Fruit fly (Drosophila melanogaster): ENCODE data around the gene CG14073.

The CG14073 gene

DNA sequence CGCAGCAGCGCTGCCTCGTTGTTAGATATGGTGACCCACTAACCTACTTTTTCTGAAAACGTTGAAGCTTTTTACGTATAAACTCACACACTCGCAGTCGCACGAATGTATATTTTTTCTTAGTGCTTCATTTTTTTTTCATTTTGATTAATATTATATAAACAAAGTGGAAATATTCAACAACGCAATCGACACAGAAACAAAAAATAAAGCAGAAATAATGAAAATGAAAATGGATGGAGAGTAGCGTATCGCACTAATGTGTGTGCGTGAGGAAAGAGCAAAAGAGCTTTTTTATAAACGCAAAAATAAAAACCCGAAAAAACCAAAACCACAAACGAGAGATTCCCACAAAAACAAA lies 34.4 kb downstream of the CG14073 start (continued):
- TF ChIP-seq CG3847 (GFP tag; IDR thresholded peaks at IDR 0.05) = no peak
- TF ChIP-seq ci (GFP tag; IDR thresholded peaks at IDR 0.05) = peak; percentile 73
- no peak for TF ChIP-seq CG1024 (GFP tag; IDR thresholded peaks at IDR 0.05)
- TF ChIP-seq CG12104 (GFP tag; optimal IDR thresholded peaks at IDR 0.05) = peak; percentile 12

DNA sequence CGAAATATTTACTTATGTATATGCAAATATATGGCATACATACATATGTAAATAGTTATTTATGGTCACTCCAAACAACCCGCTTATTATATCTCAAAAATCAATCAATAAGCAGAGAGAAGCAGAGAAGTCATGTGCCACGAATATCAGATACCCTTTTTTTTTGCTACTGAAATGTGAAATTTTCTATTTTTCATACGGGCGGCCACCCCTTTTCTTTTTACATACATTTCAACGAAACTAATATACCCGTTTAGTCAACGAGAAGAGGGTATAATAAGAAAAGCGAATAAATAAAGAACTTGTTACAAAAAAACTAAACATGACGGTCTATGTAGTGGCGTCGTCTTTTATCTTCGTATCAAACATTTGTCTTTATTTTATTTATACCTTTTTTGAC lies 35.9 kb downstream of the CG14073 start:
- no peak for TF ChIP-seq Lim3 (GFP tag; IDR thresholded peaks at IDR 0.05)
- peak; percentile 51; the same call in 1 of the 3 replicates for TF ChIP-seq sr (GFP tag; IDR thresholded peaks at IDR 0.05)
- TF ChIP-seq CG31388 (GFP tag; optimal IDR thresholded peaks at IDR 0.05) = no peak
- TF ChIP-seq Bteb2 (GFP tag; optimal IDR thresholded peaks at IDR 0.05) = no peak
- TF ChIP-seq her (GFP tag; optimal IDR thresholded peaks at IDR 0.05) = peak; percentile 5
- peak; percentile 27 for TF ChIP-seq salm (tag; optimal IDR thresholded peaks at IDR 0.05)
- no peak for TF ChIP-seq cad (GFP tag; optimal IDR thresholded peaks at IDR 0.05)
- no peak for TF ChIP-seq Kr (GFP tag; optimal IDR thresholded peaks at IDR 0.05)
- no peak for TF ChIP-seq Hand (GFP tag; optimal IDR thresholded peaks at IDR 0.05)
- no peak for TF ChIP-seq lola (GFP tag; optimal IDR thresholded peaks at IDR 0.05)
- no peak for TF ChIP-seq Dip2 (GFP tag; IDR thresholded peaks at IDR 0.05)
- no peak; the same call in 1 of the 2 replicates for TF ChIP-seq bbx (GFP tag; IDR thresholded peaks at IDR 0.05; ENCODE audit: partially characterized antibody)
- peak; percentile 57 for TF ChIP-seq D19B (GFP tag; optimal IDR thresholded peaks at IDR 0.05)
- TF ChIP-seq CG6854 (GFP tag; optimal IDR thresholded peaks at IDR 0.05) = no peak
- TF ChIP-seq phol (tag; optimal IDR thresholded peaks at IDR 0.05) = peak; percentile 43
- no peak for TF ChIP-seq CG4282 (GFP tag; optimal IDR thresholded peaks at IDR 0.05)
- no peak for TF ChIP-seq rib (GFP tag; IDR thresholded peaks at IDR 0.05)
- no peak for TF ChIP-seq CG7745 (tag; optimal IDR thresholded peaks at IDR 0.05)
- peak; percentile 48; the same call in 1 of the 2 replicates for TF ChIP-seq bowl (GFP tag; IDR thresholded peaks at IDR 0.05)
- TF ChIP-seq CG8765 (GFP tag; IDR thresholded peaks at IDR 0.05) = no peak
- TF ChIP-seq CG11723 (GFP tag; optimal IDR thresholded peaks at IDR 0.05) = no peak
- TF ChIP-seq Trl (optimal IDR thresholded peaks at IDR 0.05) = no peak
- TF ChIP-seq Trl (GFP tag; optimal IDR thresholded peaks at IDR 0.05) = no peak
- TF ChIP-seq BEAF-32 (GFP tag; optimal IDR thresholded peaks at IDR 0.05) = no peak
- TF ChIP-seq oc (tag; optimal IDR thresholded peaks at IDR 0.05) = no peak
- no peak for TF ChIP-seq CG7357 (GFP tag; IDR thresholded peaks at IDR 0.05)
- TF ChIP-seq Deaf1 (tag; optimal IDR thresholded peaks at IDR 0.05) = peak; percentile 4
- no peak for TF ChIP-seq unc-4 (GFP tag; IDR thresholded peaks at IDR 0.05; ENCODE audit: partially characterized antibody)
- TF ChIP-seq fd102C (GFP tag; optimal IDR thresholded peaks at IDR 0.05) = no peak
- peak; percentile 80 for TF ChIP-seq esg (GFP tag; conservative IDR thresholded peaks at IDR 0.05)
- peak; percentile 18 for TF ChIP-seq CG3407 (GFP tag; optimal IDR thresholded peaks at IDR 0.05)
- TF ChIP-seq CG18619 (GFP tag; optimal IDR thresholded peaks at IDR 0.05) = peak; percentile 31
- TF ChIP-seq CG30403 (GFP tag; optimal IDR thresholded peaks at IDR 0.05) = peak; percentile 55
- TF ChIP-seq CG1024 (GFP tag; IDR thresholded peaks at IDR 0.05) = no peak
- TF ChIP-seq CG8944 (GFP tag; optimal IDR thresholded peaks at IDR 0.05) = peak; percentile 34
- peak; percentile 79; the same call in 2 of the 3 replicates for TF ChIP-seq ase (GFP tag; IDR thresholded peaks at IDR 0.05)
- no peak for TF ChIP-seq kay (GFP tag; optimal IDR thresholded peaks at IDR 0.05)
- peak; percentile 52 for TF ChIP-seq PHDP (tag; optimal IDR thresholded peaks at IDR 0.05)
- TF ChIP-seq Doc3 (GFP tag; IDR thresholded peaks at IDR 0.05; ENCODE audit: partially characterized antibody) = no peak
- no peak for TF ChIP-seq sqz (GFP tag; optimal IDR thresholded peaks at IDR 0.05)
- TF ChIP-seq CG11504 (tag; optimal IDR thresholded peaks at IDR 0.05) = peak; percentile 79
- peak; percentile 19 for TF ChIP-seq CG33213 (GFP tag; optimal IDR thresholded peaks at IDR 0.05)
- peak; percentile 45 for TF ChIP-seq lilli (GFP tag; optimal IDR thresholded peaks at IDR 0.05)
- peak; percentile 6 for TF ChIP-seq Myb (GFP tag; optimal IDR thresholded peaks at IDR 0.05)
- TF ChIP-seq CG12155 (GFP tag; optimal IDR thresholded peaks at IDR 0.05) = peak; percentile 9
- TF ChIP-seq danr (GFP tag; IDR thresholded peaks at IDR 0.05) = no peak
- 0 out of 3 replicates have a peak, but pooled peaks have one; percentile 32 for TF ChIP-seq CG11093 (GFP tag; IDR thresholded peaks at IDR 0.05)

Data from whole organism, embryonic.